Worm (Caenorhabditis elegans): ENCODE results near the gene twk-25.
A peak's percentile ranks its signal among the peaks of the same experiment; 100 is the strongest.

Gene twk-25

DNA sequence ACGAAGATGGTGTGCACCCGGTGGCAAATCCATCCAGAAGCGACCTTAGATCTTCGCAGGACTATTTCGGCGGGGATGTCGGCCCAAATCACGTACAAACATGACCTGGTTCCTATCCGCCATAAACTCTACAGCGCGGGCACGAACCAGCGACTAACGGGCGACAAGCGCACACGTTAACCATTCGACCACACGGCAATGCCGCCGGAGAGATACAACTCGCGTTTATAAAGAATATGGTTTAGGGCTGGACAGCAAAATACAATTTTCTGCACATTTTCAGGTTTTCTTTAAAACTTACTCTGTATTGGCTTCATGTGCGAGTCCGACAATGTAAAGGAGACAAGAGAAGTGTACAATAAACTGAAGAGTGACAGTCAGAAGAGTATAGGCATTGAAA lies 30.4 kb upstream of the twk-25 start (continued):
- peak; percentile 56 to 66 for TF ChIP-seq let-607 (tag; optimal IDR thresholded peaks at IDR 0.05)
- peak; percentile 85 for TF ChIP-seq D2030.7 (GFP tag; IDR thresholded peaks at IDR 0.05)
- TF ChIP-seq madf-10 (tag; optimal IDR thresholded peaks at IDR 0.05): peak; percentile 79
- TF ChIP-seq hrde-1 (tag; optimal IDR thresholded peaks at IDR 0.05; ENCODE audit: borderline replicate concordance): peak; percentile 92
- peak; percentile 50 for TF ChIP-seq mel-28 (tag; optimal IDR thresholded peaks at IDR 0.05; ENCODE audit: borderline replicate concordance)
- peak; percentile 76; the same call in 1 of the 2 replicates for TF ChIP-seq sea-2 (GFP tag; IDR thresholded peaks at IDR 0.05)
- peak; percentile 90 for TF ChIP-seq zfh-2 (GFP tag; conservative IDR thresholded peaks at IDR 0.05)
- TF ChIP-seq ekl-4 (GFP tag; IDR thresholded peaks at IDR 0.05): peak; percentile 85
- peak; percentile 92; the same call in 1 of the 2 replicates for TF ChIP-seq ceh-58 (GFP tag; IDR thresholded peaks at IDR 0.05)
- TF ChIP-seq cebp-2 (GFP tag; IDR thresholded peaks at IDR 0.05): peak; percentile 97
- TF ChIP-seq tbp1 (GFP tag; optimal IDR thresholded peaks at IDR 0.05): peak; percentile 97
- TF ChIP-seq F33H1.4 (GFP tag; IDR thresholded peaks at IDR 0.05): peak; percentile 67
- TF ChIP-seq nhr-179 (tag; optimal IDR thresholded peaks at IDR 0.05): peak; percentile 68
- peak; percentile 48 for TF ChIP-seq K12H6.12 (tag; optimal IDR thresholded peaks at IDR 0.05)
- peak; percentile 86 for TF ChIP-seq rcor-1 (GFP tag; IDR thresholded peaks at IDR 0.05)
- TF ChIP-seq lag-1 (GFP tag; IDR thresholded peaks at IDR 0.05): no peak
- TF ChIP-seq athp-1 (tag; optimal IDR thresholded peaks at IDR 0.05): peak; percentile 95
- TF ChIP-seq F52B5.7 (tag; optimal IDR thresholded peaks at IDR 0.05): peak; percentile 98
- TF ChIP-seq snpc-1.1 (tag; optimal IDR thresholded peaks at IDR 0.05; ENCODE audit: insufficient read depth): peak; percentile 67
- peak; percentile 90 for TF ChIP-seq attf-5 (GFP tag; optimal IDR thresholded peaks at IDR 0.05)
- TF ChIP-seq F55B11.4 (tag; optimal IDR thresholded peaks at IDR 0.05; ENCODE audit: borderline replicate concordance, insufficient read depth): peak; percentile 40
- 0 out of 2 replicates have a peak, but pooled peaks have one; percentile 11 for TF ChIP-seq hmg-20 (GFP tag; IDR thresholded peaks at IDR 0.05)
- TF ChIP-seq lin-26 (GFP tag; IDR thresholded peaks at IDR 0.05): peak; percentile 99
- peak; percentile 76 to 97 for TF ChIP-seq rec-8 (tag; optimal IDR thresholded peaks at IDR 0.05)
- TF ChIP-seq tbx-9 (tag; optimal IDR thresholded peaks at IDR 0.05; ENCODE audit: borderline replicate concordance): peak; percentile 53
- TF ChIP-seq xnd-1 (tag; optimal IDR thresholded peaks at IDR 0.05): no peak
- TF ChIP-seq hlh-12 (tag; optimal IDR thresholded peaks at IDR 0.05): peak; percentile 62
- TF ChIP-seq B0336.3 (GFP tag; IDR thresholded peaks at IDR 0.05): peak; percentile 87
- no peak for TF ChIP-seq cebp-1 (GFP tag; IDR thresholded peaks at IDR 0.05)
- TF ChIP-seq cebp-1 (tag; optimal IDR thresholded peaks at IDR 0.05): peak; percentile 84
- peak; percentile 89 for TF ChIP-seq chd-7 (tag; optimal IDR thresholded peaks at IDR 0.05)
- TF ChIP-seq F23B12.7 (tag; optimal IDR thresholded peaks at IDR 0.05; ENCODE audit: insufficient read depth): peak; percentile 83
- peak; percentile 72 for TF ChIP-seq akir-1 (GFP tag; optimal IDR thresholded peaks at IDR 0.05)
- peak; percentile 97 for TF ChIP-seq sptf-2 (GFP tag; optimal IDR thresholded peaks at IDR 0.05)
- TF ChIP-seq lir-1 (GFP tag; conservative IDR thresholded peaks at IDR 0.05): no peak
- TF ChIP-seq bed-2 (GFP tag; IDR thresholded peaks at IDR 0.05): peak; percentile 75
- TF ChIP-seq ZK185.1 (tag; optimal IDR thresholded peaks at IDR 0.05; ENCODE audit: poor library complexity, severe bottlenecking): peak; percentile 94
- peak; percentile 52 for TF ChIP-seq ama-1 (optimal IDR thresholded peaks at IDR 0.05)
- TF ChIP-seq ama-1 (GFP tag; optimal IDR thresholded peaks at IDR 0.05): peak; percentile 84 to 93
- peak; percentile 62 for TF ChIP-seq nhr-80 (tag; optimal IDR thresholded peaks at IDR 0.05)
- TF ChIP-seq atf-7 (tag; optimal IDR thresholded peaks at IDR 0.05): peak; percentile 79
- peak; percentile 98 for TF ChIP-seq nhr-90 (tag; optimal IDR thresholded peaks at IDR 0.05)
- peak; percentile 95 for TF ChIP-seq ztf-28 (GFP tag; IDR thresholded peaks at IDR 0.05)
- peak; percentile 93 for TF ChIP-seq ets-4 (GFP tag; optimal IDR thresholded peaks at IDR 0.05)
- peak; percentile 46; the same call in 1 of the 2 replicates for TF ChIP-seq C06A6.2 (GFP tag; conservative IDR thresholded peaks at IDR 0.05)
- TF ChIP-seq hmg-1.2 (GFP tag; IDR thresholded peaks at IDR 0.05): peak; percentile 79
- peak; percentile 97 for TF ChIP-seq egl-44 (GFP tag; IDR thresholded peaks at IDR 0.05)
- TF ChIP-seq B0035.1 (tag; optimal IDR thresholded peaks at IDR 0.05): peak; percentile 74

Data from whole organism, young adult.